Fruit fly (Drosophila melanogaster) whole organism, embryonic: ENCODE results near the gene Tsp97E.

Experiments used
- Ada2b ChIP-seq: fragments of 200-800 bp; sonication (Bioruptor generic); IDR thresholded peaks from 2 replicates; pipeline ENCODE4 v1.3.6; 2022; ENCODE audit warnings: missing biosample characterization, missing genetic modification characterization
- Adf1 ChIP-seq: fragments of 200-800 bp; sonication (Bioruptor generic); IDR thresholded peaks from 2 replicates; pipeline ENCODE4 v1.3.6; 2022; ENCODE audit warnings: missing biosample characterization, missing genetic modification characterization
- Atf-2 ChIP-seq: fragments of 200-800 bp; sonication (Bioruptor generic); optimal IDR thresholded peaks from 2 replicates; lab custom pipeline; 2016; ENCODE audit warnings: missing biosample characterization, missing genetic modification characterization
- B-H1 ChIP-seq: fragments of 200-800 bp; sonication (Bioruptor generic); IDR thresholded peaks from 3 replicates; pipeline ENCODE4 v1.3.6; 2022; ENCODE audit warnings: missing biosample characterization, missing genetic modification characterization
- B-H2 ChIP-seq: fragments of 200-800 bp; sonication (Bioruptor generic); optimal IDR thresholded peaks from 2 replicates; lab custom pipeline; 2018; ENCODE audit warnings: missing biosample characterization, mild to moderate bottlenecking, missing genetic modification characterization
- BEAF-32 ChIP-seq: fragments of 200-800 bp; sonication (Bioruptor generic); optimal IDR thresholded peaks from 3 replicates; lab custom pipeline; 2017; ENCODE audit warnings: missing biosample characterization, missing genetic modification characterization, mild to moderate bottlenecking, moderate library complexity, missing genetic modification reagents
- Bdp1 ChIP-seq: fragments of 200-800 bp; sonication (Bioruptor generic); optimal IDR thresholded peaks from 3 replicates; lab custom pipeline; 2016; ENCODE audit warnings: missing biosample characterization, missing genetic modification characterization
- C15 ChIP-seq: fragments of 200-800 bp; sonication (Bioruptor generic); IDR thresholded peaks from 3 replicates; pipeline ENCODE4 v1.3.6; 2022; ENCODE audit warnings: missing biosample characterization, missing genetic modification characterization
- CG10462 ChIP-seq: fragments of 200-800 bp; sonication (Bioruptor generic); optimal IDR thresholded peaks from 2 replicates; lab custom pipeline; 2016; ENCODE audit warnings: missing biosample characterization, missing genetic modification characterization
- CG10565 ChIP-seq: fragments of 200-800 bp; sonication (Bioruptor generic); optimal IDR thresholded peaks from 3 replicates; lab custom pipeline; 2016; ENCODE audit warnings: missing biosample characterization, mild to moderate bottlenecking, missing genetic modification characterization
- CG14965 ChIP-seq: fragments of 200-800 bp; sonication (Bioruptor generic); optimal IDR thresholded peaks from 2 replicates; lab custom pipeline; 2016; ENCODE audit warnings: missing biosample characterization, missing genetic modification characterization, borderline replicate concordance
- CG15011 ChIP-seq: fragments of 200-800 bp; sonication (Bioruptor generic); optimal IDR thresholded peaks from 3 replicates; lab custom pipeline; 2018; ENCODE audit warnings: missing biosample characterization, mild to moderate bottlenecking, missing genetic modification characterization
- CG1603 ChIP-seq: fragments of 200-800 bp; sonication (Bioruptor generic); optimal IDR thresholded peaks from 2 replicates; lab custom pipeline; 2019; ENCODE audit warnings: missing biosample characterization, mild to moderate bottlenecking, missing genetic modification characterization, moderate library complexity
- CG16863 ChIP-seq: fragments of 200-800 bp; sonication (Bioruptor generic); optimal IDR thresholded peaks from 3 replicates; lab custom pipeline; 2016; ENCODE audit warnings: missing biosample characterization, missing genetic modification characterization
- CG17568 ChIP-seq: fragments of 200-800 bp; sonication (Bioruptor generic); optimal IDR thresholded peaks from 2 replicates; lab custom pipeline; 2018; ENCODE audit warnings: missing biosample characterization, mild to moderate bottlenecking, missing genetic modification characterization, moderate library complexity
- CG1832 ChIP-seq: fragments of 200-800 bp; sonication (Bioruptor generic); optimal IDR thresholded peaks from 2 replicates; lab custom pipeline; 2017; ENCODE audit warnings: missing biosample characterization, mild to moderate bottlenecking, missing genetic modification characterization, inconsistent platforms
- CG2889 ChIP-seq: fragments of 200-800 bp; sonication (Bioruptor generic); IDR thresholded peaks from 3 replicates; pipeline ENCODE4 v1.3.6; 2022; ENCODE audit warnings: missing biosample characterization, missing genetic modification characterization
- CG30020 ChIP-seq: fragments of 200-800 bp; optimal IDR thresholded peaks from 2 replicates; lab custom pipeline; 2019; ENCODE audit warnings: missing biosample characterization, mild to moderate bottlenecking, missing genetic modification characterization, moderate library complexity
- CG30403 ChIP-seq: fragments of 200-800 bp; sonication (Bioruptor generic); optimal IDR thresholded peaks from 3 replicates; lab custom pipeline; 2016; ENCODE audit warnings: missing biosample characterization, missing genetic modification characterization
- CG34376 ChIP-seq: fragments of 200-800 bp; sonication (Bioruptor generic); optimal IDR thresholded peaks from 2 replicates; lab custom pipeline; 2018; ENCODE audit warnings: missing biosample characterization, mild to moderate bottlenecking, missing genetic modification characterization
- CG4730 ChIP-seq: fragments of 200-800 bp; sonication (Bioruptor generic); IDR thresholded peaks from 2 replicates; pipeline ENCODE4 v1.3.6; 2022; ENCODE audit warnings: missing biosample characterization, missing genetic modification characterization
- CG6254 ChIP-seq: fragments of 200-800 bp; sonication (Bioruptor generic); optimal IDR thresholded peaks from 3 replicates; lab custom pipeline; 2017; ENCODE audit warnings: mild to moderate bottlenecking, missing biosample characterization, missing genetic modification reagents, missing genetic modification characterization
- CG6765 ChIP-seq: fragments of 200-800 bp; sonication (Bioruptor generic); optimal IDR thresholded peaks from 3 replicates; lab custom pipeline; 2017; ENCODE audit warnings: missing biosample characterization, mild to moderate bottlenecking, missing genetic modification characterization
- CG6791 ChIP-seq: fragments of 200-800 bp; sonication (Bioruptor generic); IDR thresholded peaks from 3 replicates; pipeline ENCODE4 v1.3.6; 2022; ENCODE audit warnings: missing biosample characterization, missing genetic modification characterization; ENCODE audit not compliant: partially characterized antibody
- CG7963 ChIP-seq: fragments of 200-800 bp; sonication (Bioruptor generic); IDR thresholded peaks from 3 replicates; pipeline ENCODE4 v1.3.6; 2022; ENCODE audit warnings: missing biosample characterization, missing genetic modification characterization; ENCODE audit not compliant: partially characterized antibody
- CG9215 ChIP-seq: fragments of 200-800 bp; sonication (Bioruptor generic); IDR thresholded peaks from 2 replicates; pipeline ENCODE4 v1.3.6; 2022; ENCODE audit warnings: missing biosample characterization, missing genetic modification characterization
- Dbx ChIP-seq: fragments of 200-800 bp; sonication (Bioruptor generic); IDR thresholded peaks from 3 replicates; pipeline ENCODE4 v1.3.6; 2022; ENCODE audit warnings: missing biosample characterization, missing genetic modification characterization
- Dip2 ChIP-seq: fragments of 200-800 bp; sonication (Bioruptor generic); IDR thresholded peaks from 2 replicates; pipeline ENCODE4 v1.3.6; 2022; ENCODE audit warnings: missing biosample characterization, missing genetic modification characterization
- Doc2 ChIP-seq: fragments of 200-800 bp; sonication (Bioruptor generic); IDR thresholded peaks from 2 replicates; pipeline ENCODE4 v1.3.6; 2022; ENCODE audit warnings: missing biosample characterization, missing genetic modification characterization
- Lhr ChIP-seq: fragments of 200-800 bp; sonication (Bioruptor generic); optimal IDR thresholded peaks from 3 replicates; lab custom pipeline; 2017; ENCODE audit warnings: mild to moderate bottlenecking, missing biosample characterization, missing genetic modification reagents, missing genetic modification characterization
- Mad ChIP-seq: fragments of 200-800 bp; sonication (Bioruptor generic); optimal IDR thresholded peaks from 2 replicates; lab custom pipeline; 2016; ENCODE audit warnings: missing biosample characterization, missing genetic modification characterization
- ap ChIP-seq: fragments of 200-800 bp; sonication (Bioruptor generic); IDR thresholded peaks from 2 replicates; pipeline ENCODE4 v1.3.6; 2022; ENCODE audit warnings: missing biosample characterization, missing genetic modification characterization
- bowl ChIP-seq: fragments of 200-800 bp; sonication (Bioruptor generic); IDR thresholded peaks from 2 replicates; pipeline ENCODE4 v1.3.6; 2022; ENCODE audit warnings: missing biosample characterization, missing genetic modification characterization
- cad ChIP-seq: fragments of >200 bp; optimal IDR thresholded peaks from 2 replicates; lab custom pipeline; 2017; ENCODE audit warnings: missing biosample characterization, missing genetic modification characterization
- disco-r ChIP-seq: fragments of 200-800 bp; sonication (Bioruptor generic); optimal IDR thresholded peaks from 2 replicates; lab custom pipeline; 2016; ENCODE audit warnings: missing biosample characterization, missing genetic modification characterization
- dmrt11E ChIP-seq: fragments of 200-800 bp; sonication (Bioruptor generic); optimal IDR thresholded peaks from 3 replicates; lab custom pipeline; 2018; ENCODE audit warnings: missing biosample characterization, mild to moderate bottlenecking, missing genetic modification characterization, moderate library complexity
- gcm2 ChIP-seq: fragments of 200-800 bp; sonication (Bioruptor generic); optimal IDR thresholded peaks from 2 replicates; lab custom pipeline; 2016; ENCODE audit warnings: missing biosample characterization, missing genetic modification characterization
- grau ChIP-seq: fragments of 200-800 bp; optimal IDR thresholded peaks from 3 replicates; lab custom pipeline; 2019; ENCODE audit warnings: missing biosample characterization, mild to moderate bottlenecking, missing genetic modification characterization, moderate library complexity
- hbn ChIP-seq: fragments of 200-800 bp; sonication (Bioruptor generic); IDR thresholded peaks from 2 replicates; pipeline ENCODE4 v1.3.6; 2022; ENCODE audit warnings: missing biosample characterization, missing genetic modification characterization; ENCODE audit not compliant: partially characterized antibody
- lbe ChIP-seq: fragments of 200-800 bp; sonication (Bioruptor generic); optimal IDR thresholded peaks from 2 replicates; lab custom pipeline; 2016; ENCODE audit warnings: missing biosample characterization, mild to moderate bottlenecking, missing genetic modification characterization
- luna ChIP-seq: fragments of 200-800 bp; sonication (Bioruptor generic); optimal IDR thresholded peaks from 2 replicates; lab custom pipeline; 2016; ENCODE audit warnings: missing biosample characterization, missing genetic modification characterization
- nmo ChIP-seq: fragments of 200-800 bp; sonication (Bioruptor generic); optimal IDR thresholded peaks from 2 replicates; lab custom pipeline; 2018; ENCODE audit warnings: missing biosample characterization, mild to moderate bottlenecking, missing genetic modification characterization, moderate library complexity
- onecut ChIP-seq: fragments of 200-800 bp; sonication (Bioruptor generic); IDR thresholded peaks from 2 replicates; pipeline ENCODE4 v1.3.6; 2022; ENCODE audit warnings: missing biosample characterization, missing genetic modification characterization
- otp ChIP-seq: fragments of 200-800 bp; sonication (Bioruptor generic); IDR thresholded peaks from 3 replicates; pipeline ENCODE4, ENCODE4 v1.3.6; 2022; ENCODE audit warnings: missing biosample characterization, missing genetic modification characterization
- pho ChIP-seq: fragments of 200-800 bp; sonication (Bioruptor generic); optimal IDR thresholded peaks from 2 replicates; lab custom pipeline; 2016; ENCODE audit warnings: missing biosample characterization, missing genetic modification characterization
- pita ChIP-seq: fragments of 200-800 bp; sonication (Bioruptor generic); optimal IDR thresholded peaks from 2 replicates; lab custom pipeline; 2017; ENCODE audit warnings: missing biosample characterization, mild to moderate bottlenecking, missing genetic modification characterization
- pzg ChIP-seq: fragments of 200-800 bp; sonication (Bioruptor generic); optimal IDR thresholded peaks from 3 replicates; lab custom pipeline; 2018; ENCODE audit warnings: missing biosample characterization, mild to moderate bottlenecking, missing genetic modification characterization, moderate library complexity
- ranshi ChIP-seq: fragments of 200-800 bp; sonication (Bioruptor generic); IDR thresholded peaks from 2 replicates; pipeline ENCODE4 v1.3.6; 2022; ENCODE audit warnings: missing biosample characterization, missing genetic modification characterization
- stwl ChIP-seq: fragments of 200-800 bp; sonication (Bioruptor generic); optimal IDR thresholded peaks from 3 replicates; lab custom pipeline; 2018; ENCODE audit warnings: missing biosample characterization, mild to moderate bottlenecking, missing genetic modification characterization, moderate library complexity
- trem ChIP-seq: fragments of 200-800 bp; optimal IDR thresholded peaks from 3 replicates; lab custom pipeline; 2019; ENCODE audit warnings: missing biosample characterization, mild to moderate bottlenecking, missing genetic modification characterization, moderate library complexity
- z ChIP-seq: fragments of 200-800 bp; sonication (Bioruptor generic); IDR thresholded peaks from 3 replicates; pipeline ENCODE4 v1.3.6; 2022; ENCODE audit warnings: missing biosample characterization, missing genetic modification characterization

The Tsp97E gene

DNA sequence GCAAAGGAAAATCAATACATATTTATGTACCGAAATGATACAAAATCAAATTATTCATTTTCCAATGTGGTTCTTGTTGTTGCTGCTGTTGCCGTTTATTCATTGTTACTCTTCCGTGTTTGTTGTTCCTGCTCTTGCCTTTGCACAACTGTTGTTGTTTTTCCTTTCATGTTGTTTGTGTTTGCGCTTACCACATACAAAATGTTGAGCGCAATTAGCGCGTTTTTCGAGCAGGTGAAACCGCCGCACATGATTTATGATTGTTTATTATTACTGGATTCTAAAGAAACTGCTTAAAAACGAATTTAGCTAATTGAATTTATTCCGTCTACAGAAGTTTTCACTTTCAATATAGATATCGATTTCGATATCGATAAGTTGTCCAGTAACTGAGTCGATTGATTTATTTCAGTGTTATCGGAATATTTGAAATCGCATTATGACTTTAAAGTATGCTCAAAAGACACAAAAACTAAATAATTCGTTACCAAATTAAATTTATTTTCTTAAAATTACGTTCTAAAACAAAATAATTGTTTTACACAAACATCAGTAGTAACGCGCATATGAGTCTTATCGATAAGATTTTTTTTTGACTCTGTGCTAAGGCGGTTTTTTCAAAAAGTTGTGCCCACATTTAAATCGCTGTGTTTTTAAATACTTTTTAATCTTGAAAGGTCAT, at the start of gene Tsp97E (continued):
- TF ChIP-seq CG6791 (GFP tag; lab: Robert Waterston, UW) (peak; percentile 77), pzg (GFP tag; lab: Kevin White, UChicago) (peak; percentile 59), luna (GFP tag; lab: Kevin White, UChicago) (no peak), cad (GFP tag; lab: Kevin White, UChicago) (no peak), pho (no peak), Ada2b (GFP tag; lab: Robert Waterston, UW) (no peak), B-H1 (GFP tag; lab: Robert Waterston, UW) (no peak), CG16863 (GFP tag; lab: Kevin White, UChicago) (no peak), nmo (peak; percentile 45), trem (peak; percentile 64), CG9215 (no peak), CG15011 (GFP tag; lab: Kevin White, UChicago) (no peak), CG14965 (GFP tag; lab: Kevin White, UChicago) (no peak), C15 (no peak), ap (GFP tag; lab: Robert Waterston, UW) (no peak), CG34376 (GFP tag; lab: Kevin White, UChicago) (peak; percentile 28), BEAF-32 (peak; percentile 60), CG10462 (GFP tag; lab: Kevin White, UChicago) (no peak), dmrt11E (tag; lab: Kevin White, UChicago) (no peak), lbe (GFP tag; lab: Kevin White, UChicago) (no peak), grau (peak; percentile 16), gcm2 (GFP tag; lab: Kevin White, UChicago) (no peak), Mad (GFP tag; lab: Kevin White, UChicago) (no peak), z (GFP tag; lab: Robert Waterston, UW) (no peak), Adf1 (GFP tag; lab: Robert Waterston, UW) (no peak), disco-r (no peak), onecut (GFP tag; lab: Robert Waterston, UW) (peak; percentile 54), CG1603 (tag; lab: Kevin White, UChicago) (no peak), Doc2 (GFP tag; lab: Robert Waterston, UW) (no peak), Lhr (GFP tag; lab: Kevin White, UChicago) (no peak), CG1832 (GFP tag; lab: Kevin White, UChicago) (no peak), ranshi (GFP tag; lab: Robert Waterston, UW) (no peak), CG30403 (no peak), bowl (GFP tag; lab: Robert Waterston, UW) (no peak), CG17568 (GFP tag; lab: Kevin White, UChicago) (peak; percentile 44), CG30020 (tag; lab: Kevin White, UChicago) (peak; percentile 22), CG7963 (GFP tag; lab: Robert Waterston, UW) (peak; percentile 80; the same call in 2 of the 3 replicates), CG10565 (GFP tag; lab: Kevin White, UChicago) (no peak), Atf-2 (GFP tag; lab: Kevin White, UChicago) (no peak), CG6765 (GFP tag; lab: Kevin White, UChicago) (no peak), CG6254 (no peak), Dip2 (no peak), Dbx (GFP tag; lab: Robert Waterston, UW) (no peak), CG4730 (GFP tag; lab: Robert Waterston, UW) (no peak), otp (GFP tag; lab: Robert Waterston, UW) (no peak), stwl (tag; lab: Kevin White, UChicago) (peak; percentile 70), pita (GFP tag; lab: Kevin White, UChicago) (no peak), hbn (GFP tag; lab: Robert Waterston, UW) (peak; percentile 53; the same call in 1 of the 2 replicates), B-H2 (no peak), Bdp1 (no peak), CG2889 (GFP tag; lab: Robert Waterston, UW) (no peak)
